Fruit fly (Drosophila melanogaster) whole organism, embryonic: Measurements from ENCODE around the gene Sec15.
A peak's percentile ranks its signal among the peaks of the same experiment; 100 is the strongest.

ENCODE experiments used
- Atf-2 ChIP-seq: fragments of 200-800 bp; sonication (Bioruptor generic); optimal IDR thresholded peaks from 2 replicates; lab custom pipeline; 2016; ENCODE audit warnings: missing biosample characterization, missing genetic modification characterization
- BEAF-32 ChIP-seq: fragments of 200-800 bp; sonication (Bioruptor generic); optimal IDR thresholded peaks from 3 replicates; lab custom pipeline; 2017; ENCODE audit warnings: missing biosample characterization, missing genetic modification characterization, mild to moderate bottlenecking, moderate library complexity, missing genetic modification reagents
- CG10366 ChIP-seq: fragments of 200-800 bp; sonication (Bioruptor generic); IDR thresholded peaks from 2 replicates; pipeline ENCODE4 v1.3.6; 2022; ENCODE audit warnings: missing biosample characterization, missing genetic modification characterization
- CG10654 ChIP-seq: fragments of 200-800 bp; sonication (Bioruptor generic); optimal IDR thresholded peaks from 2 replicates; lab custom pipeline; 2016; ENCODE audit warnings: missing biosample characterization, missing genetic modification characterization
- CG12744 ChIP-seq: fragments of 200-800 bp; sonication (Bioruptor generic); optimal IDR thresholded peaks from 2 replicates; lab custom pipeline; 2016; ENCODE audit warnings: missing biosample characterization, missing genetic modification characterization
- CG13287 ChIP-seq: fragments of 200-800 bp; sonication (Bioruptor generic); IDR thresholded peaks from 2 replicates; pipeline ENCODE4 v1.3.6; 2022; ENCODE audit warnings: missing biosample characterization, missing genetic modification characterization; ENCODE audit not compliant: partially characterized antibody
- CG13424 ChIP-seq: fragments of 200-800 bp; sonication (Bioruptor generic); optimal IDR thresholded peaks from 2 replicates; lab custom pipeline; 2019; ENCODE audit warnings: missing biosample characterization, mild to moderate bottlenecking, missing genetic modification characterization, moderate library complexity
- CG13775 ChIP-seq: fragments of 200-800 bp; sonication (Bioruptor generic); optimal IDR thresholded peaks from 3 replicates; lab custom pipeline; 2017; ENCODE audit warnings: missing biosample characterization, mild to moderate bottlenecking, missing genetic modification characterization
- CG18011 ChIP-seq: fragments of 200-800 bp; sonication (Bioruptor generic); optimal IDR thresholded peaks from 2 replicates; lab custom pipeline; 2017; ENCODE audit warnings: missing biosample characterization, missing genetic modification characterization, mild to moderate bottlenecking, moderate library complexity, missing genotype
- CG30403 ChIP-seq: fragments of 200-800 bp; sonication (Bioruptor generic); optimal IDR thresholded peaks from 3 replicates; lab custom pipeline; 2016; ENCODE audit warnings: missing biosample characterization, missing genetic modification characterization
- CG32532 ChIP-seq: fragments of 200-800 bp; sonication (Bioruptor generic); IDR thresholded peaks from 2 replicates; pipeline ENCODE4 v1.3.6; 2022; ENCODE audit warnings: missing biosample characterization, missing genetic modification characterization
- CG32767 ChIP-seq: fragments of 200-800 bp; sonication (Bioruptor generic); IDR thresholded peaks from 2 replicates; pipeline ENCODE4 v1.3.6; 2022; ENCODE audit warnings: missing biosample characterization, missing genetic modification characterization
- CG34224 ChIP-seq: fragments of 200-800 bp; sonication (Bioruptor generic); IDR thresholded peaks from 3 replicates; pipeline ENCODE4 v1.3.6; 2022; ENCODE audit warnings: missing biosample characterization, missing genetic modification characterization; ENCODE audit not compliant: partially characterized antibody
- CG3995 ChIP-seq: fragments of 200-800 bp; sonication (Bioruptor generic); optimal IDR thresholded peaks from 3 replicates; lab custom pipeline; 2016; ENCODE audit warnings: missing biosample characterization, missing genetic modification characterization
- CG4854 ChIP-seq: fragments of 200-800 bp; sonication (Bioruptor generic); optimal IDR thresholded peaks from 2 replicates; lab custom pipeline; 2016; ENCODE audit warnings: missing biosample characterization, missing genetic modification characterization, inconsistent platforms
- CG6791 ChIP-seq: fragments of 200-800 bp; sonication (Bioruptor generic); IDR thresholded peaks from 3 replicates; pipeline ENCODE4 v1.3.6; 2022; ENCODE audit warnings: missing biosample characterization, missing genetic modification characterization; ENCODE audit not compliant: partially characterized antibody
- CG8388 ChIP-seq: fragments of 200-800 bp; sonication (Bioruptor generic); optimal IDR thresholded peaks from 2 replicates; lab custom pipeline; 2019; ENCODE audit warnings: missing biosample characterization, mild to moderate bottlenecking, missing genetic modification characterization, moderate library complexity
- CG9932 ChIP-seq: fragments of 200-800 bp; sonication (Bioruptor generic); IDR thresholded peaks from 2 replicates; pipeline ENCODE4 v1.3.6; 2022; ENCODE audit warnings: missing biosample characterization, missing genetic modification characterization
- CHES-1-like ChIP-seq: fragments of 200-800 bp; sonication (Bioruptor generic); optimal IDR thresholded peaks from 2 replicates; lab custom pipeline; 2016; ENCODE audit warnings: missing biosample characterization, missing genetic modification characterization
- D19B ChIP-seq: fragments of 200-800 bp; sonication (Bioruptor generic); optimal IDR thresholded peaks from 2 replicates; lab custom pipeline; 2017; ENCODE audit warnings: missing biosample characterization, mild to moderate bottlenecking, missing genetic modification characterization
- Dad ChIP-seq: fragments of 200-800 bp; sonication (Bioruptor generic); optimal IDR thresholded peaks from 3 replicates; lab custom pipeline; 2016; ENCODE audit warnings: missing biosample characterization, missing genetic modification characterization
- Dp ChIP-seq: fragments of 200-800 bp; sonication (Bioruptor generic); optimal IDR thresholded peaks from 2 replicates; lab custom pipeline; 2018; ENCODE audit warnings: missing biosample characterization, mild to moderate bottlenecking, missing genetic modification characterization, moderate library complexity
- Dref ChIP-seq: fragments of 200-800 bp; sonication (Bioruptor generic); IDR thresholded peaks from 2 replicates; pipeline ENCODE4 v1.3.6; 2022; ENCODE audit warnings: missing biosample characterization, missing genetic modification characterization
- Eip74EF ChIP-seq, 2 experiments: fragments of 200-800 bp in 1 of 2; fragments of >200 bp in 1 of 2; sonication (Bioruptor generic) in 1 of 2; optimal IDR thresholded peaks; 2 replicates each; lab custom pipeline; 2017 to 2019; ENCODE audit warnings: missing biosample characterization in 2 of 2, missing genetic modification characterization in 2 of 2, mild to moderate bottlenecking in 1 of 2, moderate library complexity in 1 of 2
- HLH3B ChIP-seq: fragments of 200-800 bp; sonication (Bioruptor generic); IDR thresholded peaks from 2 replicates; pipeline ENCODE4 v1.3.6; 2022; ENCODE audit warnings: missing biosample characterization, missing genetic modification characterization
- Hr3 ChIP-seq: fragments of 200-800 bp; sonication (Bioruptor generic); optimal IDR thresholded peaks from 3 replicates; lab custom pipeline; 2016; ENCODE audit warnings: missing biosample characterization, missing genetic modification characterization
- Mes4 ChIP-seq: fragments of 200-800 bp; sonication (Bioruptor generic); optimal IDR thresholded peaks from 2 replicates; lab custom pipeline; 2016; ENCODE audit warnings: missing biosample characterization, missing genetic modification characterization
- Rfx ChIP-seq: fragments of 200-800 bp; sonication (Bioruptor generic); IDR thresholded peaks from 2 replicates; pipeline ENCODE4 v1.3.6; 2022; ENCODE audit warnings: missing biosample characterization, missing genetic modification characterization
- Sin3A ChIP-seq: fragments of >200 bp; optimal IDR thresholded peaks from 2 replicates; lab custom pipeline; 2018
- Sry-δ ChIP-seq: fragments of 200-800 bp; sonication (Bioruptor generic); optimal IDR thresholded peaks from 2 replicates; lab custom pipeline; 2016; ENCODE audit warnings: missing biosample characterization, missing genetic modification characterization
- amos ChIP-seq: fragments of 200-800 bp; sonication (Bioruptor generic); IDR thresholded peaks from 2 replicates; pipeline ENCODE4 v1.3.6; 2022; ENCODE audit warnings: missing biosample characterization, missing genetic modification characterization; ENCODE audit not compliant: partially characterized antibody
- ase ChIP-seq: fragments of 200-800 bp; sonication (Bioruptor generic); IDR thresholded peaks from 3 replicates; pipeline ENCODE4 v1.3.6; 2022; ENCODE audit warnings: missing biosample characterization, missing genetic modification characterization
- chn ChIP-seq: fragments of 200-800 bp; sonication (Bioruptor generic); optimal IDR thresholded peaks from 2 replicates; lab custom pipeline; 2016; ENCODE audit warnings: missing biosample characterization, missing genetic modification characterization
- croc ChIP-seq: fragments of 200-800 bp; sonication (Bioruptor generic); conservative IDR thresholded peaks from 3 replicates; pipeline ENCODE4 v1.3.6; 2022; ENCODE audit warnings: missing biosample characterization, missing genetic modification characterization
- ems ChIP-seq: fragments of 200-800 bp; sonication (Bioruptor generic); optimal IDR thresholded peaks from 3 replicates; lab custom pipeline; 2016; ENCODE audit warnings: missing biosample characterization, missing genetic modification characterization
- grau ChIP-seq: fragments of 200-800 bp; optimal IDR thresholded peaks from 3 replicates; lab custom pipeline; 2019; ENCODE audit warnings: missing biosample characterization, mild to moderate bottlenecking, missing genetic modification characterization, moderate library complexity
- gsb-n ChIP-seq: fragments of 200-800 bp; sonication (Bioruptor generic); optimal IDR thresholded peaks from 3 replicates; lab custom pipeline; 2018; ENCODE audit warnings: missing biosample characterization, mild to moderate bottlenecking, missing genetic modification characterization
- hbn ChIP-seq: fragments of 200-800 bp; sonication (Bioruptor generic); IDR thresholded peaks from 2 replicates; pipeline ENCODE4 v1.3.6; 2022; ENCODE audit warnings: missing biosample characterization, missing genetic modification characterization; ENCODE audit not compliant: partially characterized antibody
- kay ChIP-seq: fragments of 200-800 bp; sonication (Bioruptor generic); optimal IDR thresholded peaks from 2 replicates; lab custom pipeline; 2016; ENCODE audit warnings: missing biosample characterization, missing genetic modification characterization
- knrl ChIP-seq: fragments of 200-800 bp; sonication (Bioruptor generic); IDR thresholded peaks from 3 replicates; pipeline ENCODE4 v1.3.6; 2022; ENCODE audit warnings: missing biosample characterization, missing genetic modification characterization; ENCODE audit not compliant: partially characterized antibody
- lilli ChIP-seq: fragments of 200-800 bp; sonication (Bioruptor generic); optimal IDR thresholded peaks from 3 replicates; lab custom pipeline; 2016; ENCODE audit warnings: missing biosample characterization, missing genetic modification characterization
- mld ChIP-seq: fragments of 200-800 bp; sonication (Bioruptor generic); IDR thresholded peaks from 3 replicates; pipeline ENCODE4 v1.3.6; 2022; ENCODE audit warnings: missing biosample characterization, missing genetic modification characterization; ENCODE audit not compliant: partially characterized antibody
- nerfin-1 ChIP-seq: fragments of 200-800 bp; sonication (Bioruptor generic); optimal IDR thresholded peaks from 3 replicates; lab custom pipeline; 2019; ENCODE audit warnings: missing biosample characterization, mild to moderate bottlenecking, missing genetic modification characterization, moderate library complexity
- pzg ChIP-seq: fragments of 200-800 bp; sonication (Bioruptor generic); optimal IDR thresholded peaks from 3 replicates; lab custom pipeline; 2018; ENCODE audit warnings: missing biosample characterization, mild to moderate bottlenecking, missing genetic modification characterization, moderate library complexity
- sens ChIP-seq: fragments of 200-800 bp; sonication (Bioruptor generic); peaks from one replicate; lab custom pipeline; 2016; ENCODE audit warnings: missing biosample characterization, missing genetic modification characterization
- seq ChIP-seq: fragments of 200-800 bp; sonication (Bioruptor generic); IDR thresholded peaks from 2 replicates; pipeline ENCODE4 v1.3.6; 2022; ENCODE audit warnings: missing biosample characterization, missing genetic modification characterization
- sisA ChIP-seq: fragments of 200-800 bp; sonication (Bioruptor generic); IDR thresholded peaks from 2 replicates; pipeline ENCODE4 v1.3.6; 2022; ENCODE audit warnings: missing biosample characterization, missing genetic modification characterization
- slbo ChIP-seq: fragments of 200-800 bp; sonication (Bioruptor generic); IDR thresholded peaks from 2 replicates; pipeline ENCODE4 v1.3.6; 2022; ENCODE audit warnings: missing biosample characterization, missing genetic modification characterization
- zen2 ChIP-seq: fragments of 200-800 bp; sonication (Bioruptor generic); IDR thresholded peaks from 3 replicates; pipeline ENCODE4 v1.3.6; 2022; ENCODE audit warnings: missing biosample characterization, missing genetic modification characterization; ENCODE audit not compliant: partially characterized antibody
- zfh2 ChIP-seq: fragments of 200-800 bp; sonication (Bioruptor generic); optimal IDR thresholded peaks from 2 replicates; lab custom pipeline; 2016; ENCODE audit warnings: missing biosample characterization, missing genetic modification characterization

The Sec15 gene

DNA sequence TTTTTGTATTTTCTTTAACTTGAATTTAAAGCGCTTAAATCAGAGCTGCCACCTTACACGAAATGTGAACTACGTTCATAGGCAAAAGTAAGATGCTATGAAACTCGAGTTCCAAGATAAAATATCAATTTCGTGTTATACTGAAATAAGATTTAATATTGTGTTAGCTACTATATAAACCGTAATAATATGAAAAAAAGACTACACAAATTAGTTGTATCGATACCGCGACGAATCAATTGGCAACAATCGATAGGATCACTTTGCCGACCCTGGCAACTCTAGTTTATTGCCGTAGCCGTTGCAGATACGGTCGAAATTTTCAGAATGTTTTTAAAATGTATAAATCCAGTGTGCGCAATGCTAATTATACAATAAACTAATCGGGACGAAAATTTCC lies 32.7 kb upstream of the Sec15 start, which contains the start of gene SNF4Agamma (continued):
- TF ChIP-seq CG9932 (GFP tag; lab: Robert Waterston, UW): peak; percentile 56; the same call in 1 of the 2 replicates
- TF ChIP-seq slbo (GFP tag; lab: Robert Waterston, UW): peak; percentile 43; the same call in 1 of the 2 replicates
- peak; percentile 74; the same call in 2 of the 3 replicates for TF ChIP-seq CG6791
- TF ChIP-seq croc (GFP tag; lab: Robert Waterston, UW): 0 out of 3 replicates have a peak, but pooled peaks have one; percentile 19
- TF ChIP-seq CG10366 (GFP tag; lab: Robert Waterston, UW): peak; percentile 45; the same call in 1 of the 2 replicates
- peak; percentile 62 for TF ChIP-seq CG30403 (GFP tag; lab: Kevin White, UChicago)
- TF ChIP-seq sisA (GFP tag; lab: Robert Waterston, UW): peak; percentile 21; the same call in 1 of the 2 replicates
- peak; percentile 65 for TF ChIP-seq Rfx (GFP tag; lab: Robert Waterston, UW)
- TF ChIP-seq nerfin-1: peak; percentile 11
- peak; percentile 72 for TF ChIP-seq pzg (GFP tag; lab: Kevin White, UChicago)
- TF ChIP-seq Hr3: peak; percentile 19
- TF ChIP-seq Mes4 (GFP tag; lab: Kevin White, UChicago): peak; percentile 0
- peak; percentile 17 for TF ChIP-seq ems (GFP tag; lab: Kevin White, UChicago)
- TF ChIP-seq CG12744 (GFP tag; lab: Kevin White, UChicago): no peak
- TF ChIP-seq Dp (GFP tag; lab: Kevin White, UChicago): peak; percentile 92
- 0 out of 2 replicates have a peak, but pooled peaks have one; percentile 12 for TF ChIP-seq seq
- TF ChIP-seq gsb-n (tag; lab: Kevin White, UChicago): peak; percentile 67
- TF ChIP-seq CG32767 (GFP tag; lab: Robert Waterston, UW): no peak
- peak; percentile 36 for TF ChIP-seq grau (tag; lab: Kevin White, UChicago)
- TF ChIP-seq zen2 (GFP tag; lab: Robert Waterston, UW): peak; percentile 46; the same call in 1 of the 3 replicates
- TF ChIP-seq Dref (GFP tag; lab: Robert Waterston, UW): peak; percentile 63
- peak; percentile 50 for TF ChIP-seq zfh2 (GFP tag; lab: Kevin White, UChicago)
- peak; percentile 50 for TF ChIP-seq Sry-δ (GFP tag; lab: Kevin White, UChicago)
- no peak for TF ChIP-seq Dad (GFP tag; lab: Kevin White, UChicago)
- peak; percentile 48 for TF ChIP-seq lilli (GFP tag; lab: Kevin White, UChicago)
- TF ChIP-seq CG13424 (tag; lab: Kevin White, UChicago): peak; percentile 11
- peak; percentile 63 for TF ChIP-seq hbn
- peak; percentile 42 for TF ChIP-seq Sin3A (lab: Kevin White, UChicago)
- peak; percentile 10 for TF ChIP-seq kay (GFP tag; lab: Kevin White, UChicago)
- no peak for TF ChIP-seq Eip74EF (GFP tag; optimal IDR thresholded peaks at IDR 0.05; lab: Kevin White, UChicago)
- peak; percentile 90 for TF ChIP-seq sens (GFP tag; lab: Kevin White, UChicago)
- TF ChIP-seq CG3995 (GFP tag; lab: Kevin White, UChicago): no peak
- TF ChIP-seq mld: peak; percentile 41; the same call in 1 of the 3 replicates
- peak; percentile 48 for TF ChIP-seq CG32532 (GFP tag; lab: Robert Waterston, UW)
- TF ChIP-seq chn (GFP tag; lab: Kevin White, UChicago): no peak
- TF ChIP-seq CG18011 (GFP tag; lab: Kevin White, UChicago): peak; percentile 97
- peak; percentile 86 for TF ChIP-seq CG13287 (GFP tag; lab: Robert Waterston, UW)
- TF ChIP-seq knrl (GFP tag; lab: Robert Waterston, UW): peak; percentile 77
- TF ChIP-seq BEAF-32 (GFP tag; lab: Kevin White, UChicago): peak; percentile 79
- TF ChIP-seq ase (GFP tag; lab: Robert Waterston, UW): no peak
- TF ChIP-seq CG10654 (GFP tag; lab: Kevin White, UChicago): peak; percentile 22
- no peak for TF ChIP-seq CG8388 (GFP tag; lab: Kevin White, UChicago)
- no peak for TF ChIP-seq CG13775 (GFP tag; lab: Kevin White, UChicago)
- peak; percentile 5 for TF ChIP-seq CHES-1-like (GFP tag; lab: Kevin White, UChicago)
- TF ChIP-seq Atf-2 (GFP tag; lab: Kevin White, UChicago): no peak
- no peak for TF ChIP-seq D19B
- TF ChIP-seq amos (GFP tag; lab: Robert Waterston, UW): peak; percentile 76; the same call in 1 of the 2 replicates
- TF ChIP-seq CG4854 (GFP tag; lab: Kevin White, UChicago): peak; percentile 20
- peak; percentile 65 for TF ChIP-seq CG34224 (GFP tag; lab: Robert Waterston, UW)
- no peak for TF ChIP-seq HLH3B (GFP tag; lab: Robert Waterston, UW)
